Worm (Caenorhabditis elegans) whole organism, young adult: ENCODE results near the gene K10B3.1.
A peak's percentile ranks its signal among the peaks of the same experiment; 100 is the strongest.

Experiments used
- B0019.2 ChIP-seq: fragments of 200-800 bp; sonication (Bioruptor generic); conservative IDR thresholded peaks from 2 replicates; pipeline ENCODE4 v1.3.6; 2022; ENCODE audit warnings: missing genetic modification reagents, missing genetic modification characterization, missing compliant biosample characterization
- F23B12.7 ChIP-seq: sonication (generic microtip); optimal IDR thresholded peaks from 2 replicates; lab custom pipeline; 2017; ENCODE audit warnings: missing genetic modification characterization, mild to moderate bottlenecking, missing compliant biosample characterization, antibody characterized with exemption, moderate library complexity; ENCODE audit not compliant: insufficient read depth
- F49E8.2 ChIP-seq: sonication (generic microtip); optimal IDR thresholded peaks from 3 replicates; lab custom pipeline; 2017; ENCODE audit warnings: missing genetic modification characterization, mild to moderate bottlenecking, missing compliant biosample characterization, antibody characterized with exemption, moderate library complexity; ENCODE audit not compliant: insufficient read depth
- F57C9.4 ChIP-seq: sonication (generic microtip); optimal IDR thresholded peaks from 2 replicates; lab custom pipeline; 2017; ENCODE audit warnings: mild to moderate bottlenecking, missing genetic modification characterization, missing compliant biosample characterization
- K12H6.12 ChIP-seq: fragments of 200-800 bp; sonication (Bioruptor generic); optimal IDR thresholded peaks from 2 replicates; lab custom pipeline; 2018; ENCODE audit warnings: mild to moderate bottlenecking, missing genetic modification characterization, missing compliant biosample characterization
- T07F8.4 ChIP-seq: sonication (generic microtip); optimal IDR thresholded peaks from 2 replicates; lab custom pipeline; 2016; ENCODE audit warnings: mild to moderate bottlenecking, missing genetic modification characterization, moderate library complexity, missing compliant biosample characterization
- Y53G8AR.9 ChIP-seq: fragments of 200-800 bp; sonication (Bioruptor generic); conservative IDR thresholded peaks from 2 replicates; pipeline ENCODE4 v1.3.6; 2022; ENCODE audit warnings: missing genetic modification reagents, missing genetic modification characterization, missing compliant biosample characterization
- ama-1 ChIP-seq, 3 experiments: fragments of 150-350 bp in 1 of 3; sonication (generic microtip) in 2 of 3; optimal IDR thresholded peaks; 2 replicates each; lab custom pipeline; 2014 to 2018; ENCODE audit warnings: missing biosample characterization in 2 of 3, missing genetic modification characterization in 2 of 3, missing genetic modification reagents in 2 of 3
- aptf-2 ChIP-seq: fragments of 200-800 bp; sonication (Bioruptor generic); conservative IDR thresholded peaks from 2 replicates; pipeline ENCODE4 v1.3.6; 2022; ENCODE audit warnings: missing genetic modification reagents, missing genetic modification characterization, missing compliant biosample characterization
- aptf-3 ChIP-seq: fragments of 200-800 bp; sonication (Bioruptor generic); IDR thresholded peaks from 2 replicates; pipeline ENCODE4 v1.3.6; 2022; ENCODE audit warnings: missing genetic modification characterization, missing compliant biosample characterization
- atf-7 ChIP-seq: sonication (generic microtip); optimal IDR thresholded peaks from 2 replicates; lab custom pipeline; 2017; ENCODE audit warnings: mild to moderate bottlenecking, missing genetic modification characterization, missing compliant biosample characterization
- athp-1 ChIP-seq: sonication (generic microtip); optimal IDR thresholded peaks from 2 replicates; lab custom pipeline; 2017; ENCODE audit warnings: mild to moderate bottlenecking, missing genetic modification characterization, missing compliant biosample characterization
- bed-1 ChIP-seq: fragments of 200-800 bp; sonication (Bioruptor generic); IDR thresholded peaks from 2 replicates; pipeline ENCODE4 v1.3.6; 2022; ENCODE audit warnings: missing genetic modification reagents, missing genetic modification characterization, missing compliant biosample characterization
- cebp-1 ChIP-seq, 2 experiments: fragments of 200-800 bp in 1 of 2; sonication (Bioruptor generic) in 1 of 2; sonication (generic microtip) in 1 of 2; IDR thresholded peaks in 1 of 2; optimal IDR thresholded peaks in 1 of 2; 2 replicates each; pipeline versions ENCODE4 v1.3.6 to Lab custom; 2017 to 2022; ENCODE audit warnings: missing compliant biosample characterization in 2 of 2, missing genetic modification characterization in 2 of 2, mild to moderate bottlenecking in 1 of 2, missing genetic modification reagents in 1 of 2, moderate library complexity in 1 of 2
- ceh-27 ChIP-seq: fragments of 200-800 bp; sonication (Bioruptor generic); optimal IDR thresholded peaks from 2 replicates; lab custom pipeline; 2018; ENCODE audit warnings: mild to moderate bottlenecking, missing genetic modification characterization, moderate library complexity, missing compliant biosample characterization
- him-1 ChIP-seq: sonication (generic microtip); optimal IDR thresholded peaks from 2 replicates; lab custom pipeline; 2016; ENCODE audit warnings: missing genotype, missing genetic modification reagents, missing genetic modification characterization, missing compliant biosample characterization
- hmg-1.2 ChIP-seq: fragments of 200-800 bp; sonication (Bioruptor generic); IDR thresholded peaks from 2 replicates; pipeline ENCODE4 v1.3.6; 2022; ENCODE audit warnings: missing genetic modification reagents, missing genetic modification characterization, missing compliant biosample characterization
- hmg-20 ChIP-seq: fragments of 200-800 bp; sonication (Bioruptor generic); IDR thresholded peaks from 2 replicates; pipeline ENCODE4 v1.3.6; 2022; ENCODE audit warnings: missing genetic modification reagents, missing genetic modification characterization, missing compliant biosample characterization
- lag-1 ChIP-seq: fragments of 200-800 bp; sonication (Bioruptor generic); IDR thresholded peaks from 2 replicates; pipeline ENCODE4 v1.3.6; 2022; ENCODE audit warnings: missing genetic modification reagents, missing genetic modification characterization, missing compliant biosample characterization
- let-526 ChIP-seq: fragments of 200-800 bp; sonication (Bioruptor generic); IDR thresholded peaks from 2 replicates; pipeline ENCODE4 v1.3.6; 2022; ENCODE audit warnings: missing genetic modification reagents, missing genetic modification characterization, missing compliant biosample characterization
- nfya-2 ChIP-seq: fragments of 200-800 bp; sonication (Bioruptor generic); IDR thresholded peaks from 2 replicates; pipeline ENCODE4 v1.3.6; 2022; ENCODE audit warnings: missing genetic modification reagents, missing genetic modification characterization, missing compliant biosample characterization
- nhr-27 ChIP-seq: fragments of 200-800 bp; sonication (Bioruptor generic); optimal IDR thresholded peaks from 2 replicates; lab custom pipeline; 2018; ENCODE audit warnings: mild to moderate bottlenecking, missing genetic modification characterization, moderate library complexity, missing compliant biosample characterization
- nhr-80 ChIP-seq: sonication (generic microtip); optimal IDR thresholded peaks from 2 replicates; lab custom pipeline; 2016; ENCODE audit warnings: missing genetic modification characterization, missing compliant biosample characterization
- snpc-1.3 ChIP-seq: sonication (generic microtip); optimal IDR thresholded peaks from 2 replicates; lab custom pipeline; 2017; ENCODE audit warnings: missing genetic modification characterization, mild to moderate bottlenecking, missing compliant biosample characterization, antibody characterized with exemption, moderate library complexity, missing genotype, missing genetic modification reagents; ENCODE audit not compliant: insufficient read depth
- snpc-4 ChIP-seq, 5 experiments: fragments of 150-350 bp in 1 of 5; sonication (generic microtip) in 4 of 5; optimal IDR thresholded peaks; 2 replicates each; lab custom pipeline; 2014 to 2018; ENCODE audit warnings: missing genetic modification characterization in 5 of 5, missing biosample characterization in 3 of 5, antibody characterized with exemption in 2 of 5, mild to moderate bottlenecking in 2 of 5, missing compliant biosample characterization in 2 of 5, missing genotype in 2 of 5, moderate library complexity in 2 of 5, missing genetic modification reagents in 1 of 5
- somi-1 ChIP-seq: fragments of 200-800 bp; sonication (Bioruptor generic); optimal IDR thresholded peaks from 2 replicates; lab custom pipeline; 2018; ENCODE audit warnings: mild to moderate bottlenecking, missing genetic modification characterization, missing compliant biosample characterization
- tbp1 ChIP-seq: fragments of 200-800 bp; sonication (Bioruptor generic); optimal IDR thresholded peaks from 2 replicates; lab custom pipeline; 2018; ENCODE audit warnings: mild to moderate bottlenecking, missing genetic modification characterization, missing compliant biosample characterization
- zfh-2 ChIP-seq: fragments of 200-800 bp; sonication (Bioruptor generic); conservative IDR thresholded peaks from 2 replicates; pipeline ENCODE4 v1.3.6; 2022; ENCODE audit warnings: missing genetic modification reagents, missing genetic modification characterization, missing compliant biosample characterization
- zim-3 ChIP-seq: sonication (generic microtip); optimal IDR thresholded peaks from 2 replicates; lab custom pipeline; 2017; ENCODE audit warnings: mild to moderate bottlenecking, missing genetic modification characterization, moderate library complexity, missing compliant biosample characterization
- ztf-25 ChIP-seq: fragments of 200-800 bp; sonication (Bioruptor generic); IDR thresholded peaks from 2 replicates; pipeline ENCODE4 v1.3.6; 2022; ENCODE audit warnings: missing genetic modification reagents, missing genetic modification characterization, missing compliant biosample characterization

K10B3.1 gene

ce11 chrX:3127626-3128142 lies 7.6 kb upstream of the K10B3.1 start (continued):
- TF ChIP-seq Y53G8AR.9 (GFP tag; lab: Robert Waterston, UW) (0 out of 2 replicates have a peak, but pooled peaks have one; percentile 44), tbp1 (GFP tag; lab: Kevin White, UChicago) (no peak), somi-1 (GFP tag; lab: Kevin White, UChicago) (peak; percentile 68), hmg-20 (GFP tag; lab: Robert Waterston, UW) (0 out of 2 replicates have a peak, but pooled peaks have one; percentile 31), F23B12.7 (tag; lab: Kevin White, UChicago) (no peak), ceh-27 (GFP tag; lab: Kevin White, UChicago) (peak; percentile 91), aptf-3 (GFP tag; lab: Robert Waterston, UW) (no peak), K12H6.12 (peak; percentile 95), let-526 (GFP tag; lab: Robert Waterston, UW) (peak; percentile 80; the same call in 1 of the 2 replicates), snpc-4 (GFP tag; optimal IDR thresholded peaks at IDR 0.05; lab: Kevin White, UChicago) (peak; percentile 55), snpc-4 (tag; optimal IDR thresholded peaks at IDR 0.05; lab: Kevin White, UChicago) (peak; percentile 56 to 76 (median 62)), B0019.2 (no peak)

DNA sequence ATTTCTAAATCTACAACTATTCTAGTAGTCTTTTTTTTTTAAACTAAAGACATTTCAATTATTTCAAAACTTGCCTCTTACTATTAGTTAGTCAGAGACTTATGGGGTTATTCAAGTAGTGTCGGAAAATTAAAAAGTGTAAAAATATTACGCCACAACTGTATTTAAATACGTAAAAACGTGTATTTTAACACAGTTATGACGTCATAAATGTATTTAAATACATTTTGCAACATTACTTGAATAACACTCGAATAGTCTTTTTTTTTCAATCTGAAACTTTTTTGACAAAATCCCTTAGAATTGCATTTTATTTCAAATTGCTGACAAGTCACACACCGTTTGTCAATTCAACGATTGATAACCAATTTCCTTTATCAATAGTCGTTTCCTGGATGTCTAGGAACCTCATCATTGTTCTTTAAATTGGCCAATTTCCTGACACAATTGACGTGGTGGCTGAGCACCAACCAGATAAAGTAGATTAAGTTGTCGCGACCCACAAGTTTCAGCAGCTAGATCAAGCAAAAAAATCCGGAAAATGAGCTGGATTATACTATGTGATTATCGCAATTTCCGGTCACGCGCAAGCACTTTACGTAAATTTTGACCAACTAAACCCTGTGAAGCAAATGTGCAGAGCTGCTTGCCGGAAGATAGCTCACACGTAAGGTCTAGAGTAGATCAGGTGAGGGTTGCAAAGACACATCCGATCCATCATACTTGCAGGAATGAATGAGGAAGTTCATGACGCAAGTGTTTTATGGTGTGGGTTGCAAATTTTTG lies 4.4 kb downstream of the K10B3.1 start:
- TF ChIP-seq snpc-1.3 (tag; lab: Kevin White, UChicago) (no peak), him-1 (tag; lab: Kevin White, UChicago) (no peak), hmg-1.2 (GFP tag; lab: Robert Waterston, UW) (no peak), ztf-25 (GFP tag; lab: Robert Waterston, UW) (no peak), zfh-2 (GFP tag; lab: Robert Waterston, UW) (no peak), F49E8.2 (tag; lab: Kevin White, UChicago) (no peak), atf-7 (tag; lab: Kevin White, UChicago) (no peak), bed-1 (GFP tag; lab: Robert Waterston, UW) (no peak), lag-1 (no peak), athp-1 (tag; lab: Kevin White, UChicago) (no peak), nhr-27 (tag; lab: Kevin White, UChicago) (no peak), T07F8.4 (tag; lab: Kevin White, UChicago) (no peak), F57C9.4 (tag; lab: Kevin White, UChicago) (no peak), aptf-2 (GFP tag; lab: Robert Waterston, UW) (no peak), nfya-2 (GFP tag; lab: Robert Waterston, UW) (no peak), zim-3 (tag; lab: Kevin White, UChicago) (no peak), ama-1 (optimal IDR thresholded peaks at IDR 0.05; lab: Kevin White, UChicago) (no peak), ama-1 (GFP tag; optimal IDR thresholded peaks at IDR 0.05; lab: Kevin White, UChicago) (no peak), cebp-1 (GFP tag; IDR thresholded peaks at IDR 0.05; lab: Robert Waterston, UW) (no peak), cebp-1 (tag; optimal IDR thresholded peaks at IDR 0.05; lab: Kevin White, UChicago) (no peak)
- TF ChIP-seq, all 124 proteins: peak for 0

DNA sequence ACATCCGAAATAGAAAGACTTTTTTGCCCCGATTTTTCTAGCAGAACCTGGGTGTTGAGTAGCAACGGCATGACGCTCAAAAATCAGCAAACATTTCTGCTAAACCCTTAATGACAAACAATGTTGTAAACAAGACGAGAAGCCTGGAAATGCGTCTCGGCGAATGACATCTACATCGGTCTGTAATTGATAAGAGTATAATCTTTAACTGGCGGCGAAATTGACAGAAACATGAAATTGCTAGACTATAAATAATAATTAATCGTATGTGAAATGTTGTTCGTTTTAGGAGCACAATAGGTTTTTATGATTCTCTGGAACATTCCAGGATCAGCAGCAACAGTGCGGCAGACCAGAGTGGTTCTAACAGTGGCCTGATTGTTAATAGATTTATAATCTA lies 6.4 kb downstream of the K10B3.1 start:
- TF ChIP-seq him-1 (tag; lab: Kevin White, UChicago) (no peak), hmg-20 (GFP tag; lab: Robert Waterston, UW) (no peak), nhr-80 (peak; percentile 9)
